Worm (Caenorhabditis elegans) whole organism, L2 larva: ENCODE results near the gene ubc-23.
A peak's percentile ranks its signal among the peaks of the same experiment; 100 is the strongest.

ENCODE experiments used
- C34F6.9 ChIP-seq: fragments of 150-350 bp; optimal IDR thresholded peaks from 2 replicates; lab custom pipeline; 2014; ENCODE audit warnings: missing biosample characterization, missing genetic modification characterization
- F13H6.1 ChIP-seq: sonication (generic microtip); optimal IDR thresholded peaks from 2 replicates; lab custom pipeline; 2016; ENCODE audit warnings: missing genetic modification characterization, missing compliant biosample characterization
- Y55F3AM.14 ChIP-seq: fragments of 200-800 bp; sonication (Bioruptor generic); optimal IDR thresholded peaks from 2 replicates; lab custom pipeline; 2018; ENCODE audit warnings: mild to moderate bottlenecking, missing genetic modification characterization, missing compliant biosample characterization
- alr-1 ChIP-seq: fragments of 150-350 bp; optimal IDR thresholded peaks from 2 replicates; lab custom pipeline; 2014; ENCODE audit warnings: missing biosample characterization, missing genetic modification characterization
- ama-1 ChIP-seq: fragments of 150-350 bp; optimal IDR thresholded peaks from 2 replicates; lab custom pipeline; 2018; ENCODE audit warnings: inconsistent platforms
- blmp-1 ChIP-seq: sonication (generic microtip); optimal IDR thresholded peaks from 2 replicates; lab custom pipeline; 2017; ENCODE audit warnings: missing genetic modification characterization, mild to moderate bottlenecking, missing compliant biosample characterization, antibody characterized with exemption, moderate library complexity; ENCODE audit not compliant: insufficient read depth
- ceh-16 ChIP-seq: fragments of 150-350 bp; optimal IDR thresholded peaks from 2 replicates; lab custom pipeline; 2014; ENCODE audit warnings: missing biosample characterization, missing genetic modification characterization
- crh-2 ChIP-seq: sonication (generic microtip); optimal IDR thresholded peaks from 2 replicates; lab custom pipeline; 2017; ENCODE audit warnings: missing biosample characterization, missing genetic modification characterization
- elt-1 ChIP-seq: fragments of 150-350 bp; optimal IDR thresholded peaks from 2 replicates; lab custom pipeline; 2014; ENCODE audit warnings: missing biosample characterization, missing genetic modification characterization
- elt-3 ChIP-seq: sonication (generic microtip); optimal IDR thresholded peaks from 2 replicates; lab custom pipeline; 2017; ENCODE audit warnings: missing biosample characterization, missing genetic modification characterization
- fos-1 ChIP-seq: fragments of 150-350 bp; optimal IDR thresholded peaks from 2 replicates; lab custom pipeline; 2014; ENCODE audit warnings: missing biosample characterization, missing genetic modification characterization
- gmeb-1 ChIP-seq: fragments of 150-350 bp; optimal IDR thresholded peaks from 2 replicates; lab custom pipeline; 2014; ENCODE audit warnings: missing biosample characterization, missing genetic modification characterization
- lin-13 ChIP-seq: fragments of 150-350 bp; optimal IDR thresholded peaks from 2 replicates; lab custom pipeline; 2014; ENCODE audit warnings: missing biosample characterization, missing genetic modification reagents, missing genetic modification characterization
- mab-5 ChIP-seq: fragments of 150-350 bp; optimal IDR thresholded peaks from 2 replicates; lab custom pipeline; 2014; ENCODE audit warnings: missing biosample characterization, missing genetic modification characterization
- mdl-1 ChIP-seq, 2 experiments: fragments of 150-350 bp in 1 of 2; sonication (generic microtip) in 1 of 2; optimal IDR thresholded peaks; 2 replicates each; lab custom pipeline; 2017; ENCODE audit warnings: missing biosample characterization in 2 of 2, missing genetic modification characterization in 2 of 2
- nhr-129 ChIP-seq: fragments of 150-350 bp; optimal IDR thresholded peaks from 2 replicates; lab custom pipeline; 2014; ENCODE audit warnings: missing biosample characterization, missing genetic modification characterization
- nhr-21 ChIP-seq: fragments of 150-350 bp; optimal IDR thresholded peaks from 2 replicates; lab custom pipeline; 2014; ENCODE audit warnings: missing biosample characterization, missing genetic modification characterization
- nhr-237 ChIP-seq: fragments of 150-350 bp; optimal IDR thresholded peaks from 2 replicates; lab custom pipeline; 2014; ENCODE audit warnings: missing biosample characterization, missing genetic modification characterization
- nhr-25 ChIP-seq: fragments of 150-350 bp; sonication (generic microtip); optimal IDR thresholded peaks from 3 replicates; lab custom pipeline; 2014; ENCODE audit warnings: missing biosample characterization, missing genetic modification characterization
- nhr-6 ChIP-seq: fragments of 150-350 bp; optimal IDR thresholded peaks from 2 replicates; lab custom pipeline; 2014; ENCODE audit warnings: missing biosample characterization, missing genetic modification characterization
- peb-1 ChIP-seq: fragments of 150-350 bp; optimal IDR thresholded peaks from 2 replicates; lab custom pipeline; 2014; ENCODE audit warnings: missing biosample characterization, missing genetic modification characterization
- sem-4 ChIP-seq: fragments of 150-350 bp; optimal IDR thresholded peaks from 2 replicates; lab custom pipeline; 2014; ENCODE audit warnings: missing biosample characterization, missing genetic modification reagents, missing genetic modification characterization
- skn-1 ChIP-seq: sonication (generic microtip); optimal IDR thresholded peaks from 2 replicates; lab custom pipeline; 2017; ENCODE audit warnings: missing biosample characterization, missing genetic modification characterization
- sma-3 ChIP-seq: sonication (generic microtip); optimal IDR thresholded peaks from 2 replicates; lab custom pipeline; 2016; ENCODE audit warnings: missing genetic modification reagents, missing genetic modification characterization, missing compliant biosample characterization
- sma-9 ChIP-seq, 2 experiments: fragments of 150-350 bp in 1 of 2; sonication (generic microtip) in 1 of 2; optimal IDR thresholded peaks; 2 replicates each; lab custom pipeline; 2014 to 2016; ENCODE audit warnings: missing genetic modification characterization in 2 of 2, mild to moderate bottlenecking in 1 of 2, missing biosample characterization in 1 of 2, missing compliant biosample characterization in 1 of 2, missing genetic modification reagents in 1 of 2, moderate library complexity in 1 of 2
- unc-39 ChIP-seq: fragments of 150-350 bp; optimal IDR thresholded peaks from 2 replicates; lab custom pipeline; 2014; ENCODE audit warnings: missing biosample characterization, missing genetic modification characterization
- unc-55 ChIP-seq: fragments of 150-350 bp; sonication (generic microtip); optimal IDR thresholded peaks from 3 replicates; lab custom pipeline; 2014; ENCODE audit warnings: missing biosample characterization, missing genetic modification reagents, missing genetic modification characterization
- unc-62 ChIP-seq: fragments of 150-350 bp; optimal IDR thresholded peaks from 2 replicates; lab custom pipeline; 2014; ENCODE audit warnings: missing biosample characterization, missing genetic modification reagents, missing genetic modification characterization
- ztf-1 ChIP-seq: fragments of 200-800 bp; sonication (Bioruptor generic); conservative IDR thresholded peaks from 2 replicates; pipeline ENCODE4 v1.3.6; 2022; ENCODE audit warnings: missing genetic modification characterization, missing compliant biosample characterization
- ztf-11 ChIP-seq: sonication (generic microtip); optimal IDR thresholded peaks from 2 replicates; lab custom pipeline; 2017; ENCODE audit warnings: missing biosample characterization, missing genetic modification characterization
- ztf-4 ChIP-seq: fragments of 150-350 bp; optimal IDR thresholded peaks from 2 replicates; lab custom pipeline; 2014; ENCODE audit warnings: missing biosample characterization, missing genetic modification characterization

Gene ubc-23

DNA sequence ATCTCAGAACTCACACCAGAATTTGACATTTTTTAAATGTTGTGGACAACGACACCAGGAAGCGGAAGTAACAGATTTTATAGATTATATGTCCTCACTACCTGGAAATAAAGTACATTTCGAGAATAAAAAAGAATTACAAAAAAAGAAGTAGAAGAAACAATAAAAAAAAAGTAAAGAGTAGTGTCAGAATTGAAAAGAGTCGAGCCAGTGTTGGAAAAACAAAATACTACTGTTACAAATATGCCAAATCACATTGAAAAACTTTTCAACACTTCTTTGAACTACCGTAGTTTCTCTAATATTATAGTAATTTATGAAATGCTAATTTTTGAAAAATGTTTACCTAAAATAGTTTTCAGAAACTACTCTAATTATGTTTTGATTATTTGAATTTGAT is 30.7 kb downstream of the ubc-23 start, which contains the start of gene C06E2.1:
Gene C06E2.1 (minus strand): TSS at position 101 of the 400 bp plus-strand sequence.
- TF ChIP-seq nhr-237 (tag; lab: Kevin White, UChicago) (no peak), unc-55 (GFP tag; lab: Kevin White, UChicago) (no peak), elt-3 (no peak), crh-2 (tag; lab: Kevin White, UChicago) (no peak), ztf-1 (GFP tag; lab: Robert Waterston, UW) (no peak), blmp-1 (tag; lab: Kevin White, UChicago) (no peak), sem-4 (tag; lab: Kevin White, UChicago) (no peak), ztf-4 (tag; lab: Kevin White, UChicago) (no peak), nhr-21 (tag; lab: Kevin White, UChicago) (no peak), unc-62 (GFP tag; lab: Kevin White, UChicago) (no peak), ama-1 (lab: Kevin White, UChicago) (no peak), nhr-6 (tag; lab: Kevin White, UChicago) (no peak)

DNA sequence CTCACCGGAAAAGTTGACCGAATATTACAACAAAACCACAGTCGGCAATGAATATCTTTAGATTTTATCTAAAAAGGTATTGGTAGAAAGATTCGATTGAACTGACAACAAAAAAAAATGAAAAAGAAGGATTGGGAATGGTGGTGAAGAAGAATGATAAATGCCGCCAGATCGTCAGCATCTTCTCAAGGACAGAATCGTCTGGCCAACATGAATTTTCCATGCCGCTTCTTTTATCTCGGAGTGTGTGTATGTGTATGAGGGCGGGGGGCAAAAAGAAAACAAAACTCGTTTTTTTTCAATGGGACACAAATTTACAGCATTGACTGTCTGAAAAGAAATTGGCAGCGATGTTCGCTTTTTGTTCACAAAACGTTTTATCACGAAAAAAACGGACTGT is 31.8 kb downstream of the ubc-23 start:
- TF ChIP-seq unc-39 (tag; lab: Kevin White, UChicago) (no peak), nhr-21 (tag; lab: Kevin White, UChicago) (no peak), peb-1 (tag; lab: Kevin White, UChicago) (no peak), blmp-1 (tag; lab: Kevin White, UChicago) (peak; percentile 7), nhr-129 (tag; lab: Kevin White, UChicago) (no peak), Y55F3AM.14 (GFP tag; lab: Kevin White, UChicago) (no peak), elt-1 (tag; lab: Kevin White, UChicago) (peak; percentile 50), lin-13 (GFP tag; lab: Kevin White, UChicago) (no peak), alr-1 (tag; lab: Kevin White, UChicago) (no peak)

DNA sequence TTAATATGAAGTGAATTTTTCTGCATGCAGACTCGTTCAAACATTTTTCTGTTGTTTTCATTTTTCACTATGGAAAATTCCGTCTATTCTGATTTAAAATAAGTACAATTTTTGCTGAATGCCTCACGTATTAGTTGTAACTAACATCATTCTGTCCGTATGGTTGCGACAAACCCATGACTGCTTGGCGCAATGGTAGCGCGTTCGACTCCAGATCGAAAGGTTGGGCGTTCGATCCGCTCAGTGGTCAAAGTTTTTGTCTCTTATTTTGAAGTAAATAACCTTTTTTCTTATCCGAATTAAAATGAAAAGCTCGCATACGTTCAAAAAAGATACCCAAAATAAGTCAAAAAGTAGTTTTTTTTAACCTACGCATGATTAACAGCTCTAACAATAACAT is 33.1 kb downstream of the ubc-23 start:
- TF ChIP-seq sma-9 (GFP tag; optimal IDR thresholded peaks at IDR 0.05; lab: Kevin White, UChicago) (peak; percentile 2), sma-9 (tag; optimal IDR thresholded peaks at IDR 0.05; lab: Kevin White, UChicago) (no peak), ceh-16 (peak; percentile 3), sma-3 (GFP tag; lab: Kevin White, UChicago) (peak; percentile 16), gmeb-1 (tag; lab: Kevin White, UChicago) (no peak), mab-5 (tag; lab: Kevin White, UChicago) (no peak), crh-2 (tag; lab: Kevin White, UChicago) (peak; percentile 13), skn-1 (no peak), Y55F3AM.14 (GFP tag; lab: Kevin White, UChicago) (no peak), mdl-1 (tag; optimal IDR thresholded peaks at IDR 0.05; lab: Kevin White, UChicago) (no peak), ztf-4 (tag; lab: Kevin White, UChicago) (no peak)

DNA sequence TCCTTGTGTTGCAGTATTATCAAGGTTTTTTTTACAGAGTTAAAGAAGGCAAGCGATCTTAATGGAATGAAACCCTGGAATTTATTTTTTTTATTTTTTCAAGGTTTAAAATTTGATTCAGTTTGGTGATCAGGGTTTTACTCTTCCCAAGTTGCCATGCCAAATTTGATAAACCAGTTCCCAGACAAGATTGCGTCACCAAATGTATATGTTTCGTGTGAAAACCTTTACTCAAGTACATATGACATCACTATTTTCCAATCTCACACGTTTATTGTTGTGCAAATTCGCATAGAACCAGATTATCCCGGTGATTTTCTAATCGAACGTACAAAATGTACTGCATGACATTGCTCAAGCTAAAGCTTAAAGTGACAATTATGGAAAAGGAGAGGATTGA is 34.6 kb downstream of the ubc-23 start:
- no peak for TF ChIP-seq nhr-25
- TF ChIP-seq F13H6.1 (tag; lab: Kevin White, UChicago), result no peak
- TF ChIP-seq C34F6.9 (tag; lab: Kevin White, UChicago), result no peak
- no peak for TF ChIP-seq fos-1 (tag; lab: Kevin White, UChicago)
- TF ChIP-seq, all 48 proteins: peak for 0

DNA sequence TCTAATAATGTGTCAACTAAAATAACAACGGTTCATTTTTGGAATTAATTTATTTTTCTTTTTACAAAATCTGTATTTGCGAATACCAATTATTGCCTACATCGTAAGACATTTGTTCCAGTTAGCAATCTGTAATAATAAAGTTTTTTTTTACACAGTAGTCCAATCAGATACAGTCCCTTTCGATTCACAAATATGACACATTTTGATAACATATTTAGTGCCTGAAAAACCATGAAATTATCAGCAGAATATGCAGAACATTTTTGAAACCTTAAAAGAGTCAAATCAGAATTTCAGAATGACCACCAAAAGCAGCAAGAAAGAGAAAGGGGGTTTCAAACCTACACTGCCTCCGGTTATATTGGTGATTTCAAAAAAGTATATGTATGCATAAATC is 35.3 kb downstream of the ubc-23 start, which contains the start of gene C06E2.2:
Gene C06E2.2 (plus strand): TSS at position 301 of the 400 bp plus-strand sequence.
- TF ChIP-seq nhr-25, result no peak
- TF ChIP-seq mdl-1 (tag; optimal IDR thresholded peaks at IDR 0.05; lab: Kevin White, UChicago), result no peak
- TF ChIP-seq, all 48 proteins: peak for 0

DNA sequence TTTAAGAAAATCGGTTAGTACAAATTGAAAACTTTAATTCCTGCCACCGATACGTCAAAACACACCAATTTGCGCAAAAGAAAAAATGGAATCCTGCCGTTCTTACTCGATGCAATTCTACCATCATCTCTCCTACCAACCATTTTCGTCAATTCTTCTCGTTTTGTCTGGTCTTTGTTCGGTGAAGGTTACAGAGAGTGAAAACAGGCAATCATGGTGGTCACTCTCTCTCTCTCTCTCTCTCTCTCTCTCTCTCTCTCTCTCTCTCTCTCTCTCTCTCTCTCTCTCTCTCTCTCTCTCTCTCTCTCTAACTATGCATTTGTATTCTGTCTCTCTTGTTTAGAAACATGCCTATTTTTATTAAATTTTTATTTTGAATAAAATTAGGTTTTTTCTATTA is 38.1 kb downstream of the ubc-23 start:
- TF ChIP-seq ztf-11 (tag; lab: Kevin White, UChicago) (no peak), blmp-1 (tag; lab: Kevin White, UChicago) (peak; percentile 87), nhr-25 (peak; percentile 59)
